Fruit fly (Drosophila melanogaster) S2 (cell line): Measurements from ENCODE around the gene sbm.

Experiments used
- CG8478 ChIP-seq: fragments of >200 bp; optimal IDR thresholded peaks from 2 replicates; lab custom pipeline; 2018
- CTCF ChIP-seq, 2 experiments: fragments of >200 bp; optimal IDR thresholded peaks; 2 replicates each; lab custom pipeline; 2018

dm6 chrX:14601922-14602321, 458 bp downstream of the sbm start:
- TF ChIP-seq CG8478 (lab: Kevin White, UChicago) (no peak), CTCF (optimal IDR thresholded peaks at IDR 0.05; lab: Kevin White, UChicago) (no peak)
